Fruit fly (Drosophila melanogaster) whole organism, embryonic: ENCODE measurements around the gene CG18557.

ENCODE experiments used
- Atf6 ChIP-seq: fragments of 200-800 bp; sonication (Bioruptor generic); IDR thresholded peaks from 2 replicates; pipeline ENCODE4 v1.3.6; 2022; ENCODE audit warnings: missing biosample characterization, missing genetic modification characterization
- CG10565 ChIP-seq: fragments of 200-800 bp; sonication (Bioruptor generic); optimal IDR thresholded peaks from 3 replicates; lab custom pipeline; 2016; ENCODE audit warnings: missing biosample characterization, mild to moderate bottlenecking, missing genetic modification characterization
- CG11695 ChIP-seq: fragments of 200-800 bp; sonication (Bioruptor generic); IDR thresholded peaks from 3 replicates; pipeline ENCODE4 v1.3.6; 2022; ENCODE audit warnings: missing biosample characterization, missing genetic modification characterization
- CG14050 ChIP-seq: fragments of 200-800 bp; sonication (Bioruptor generic); IDR thresholded peaks from 3 replicates; pipeline ENCODE4 v1.3.6; 2022; ENCODE audit warnings: missing biosample characterization, missing genetic modification characterization
- CG14965 ChIP-seq: fragments of 200-800 bp; sonication (Bioruptor generic); optimal IDR thresholded peaks from 2 replicates; lab custom pipeline; 2016; ENCODE audit warnings: missing biosample characterization, missing genetic modification characterization, borderline replicate concordance
- CG15011 ChIP-seq: fragments of 200-800 bp; sonication (Bioruptor generic); optimal IDR thresholded peaks from 3 replicates; lab custom pipeline; 2018; ENCODE audit warnings: missing biosample characterization, mild to moderate bottlenecking, missing genetic modification characterization
- CG2678 ChIP-seq: fragments of 200-800 bp; sonication (Bioruptor generic); optimal IDR thresholded peaks from 3 replicates; lab custom pipeline; 2019; ENCODE audit warnings: missing biosample characterization, mild to moderate bottlenecking, missing genetic modification characterization, moderate library complexity
- CG31365 ChIP-seq: fragments of 200-800 bp; sonication (Bioruptor generic); optimal IDR thresholded peaks from 2 replicates; lab custom pipeline; 2018; ENCODE audit warnings: missing biosample characterization, mild to moderate bottlenecking, missing genetic modification characterization
- CG4424 ChIP-seq: fragments of 200-800 bp; sonication (Bioruptor generic); optimal IDR thresholded peaks from 3 replicates; lab custom pipeline; 2016; ENCODE audit warnings: missing biosample characterization, missing genetic modification characterization
- CG4617 ChIP-seq: fragments of 200-800 bp; sonication (Bioruptor generic); optimal IDR thresholded peaks from 3 replicates; lab custom pipeline; 2016; ENCODE audit warnings: missing biosample characterization, missing genetic modification characterization, borderline replicate concordance
- CG6272 ChIP-seq: fragments of 200-800 bp; sonication (Bioruptor generic); IDR thresholded peaks from 2 replicates; pipeline ENCODE4 v1.3.6; 2022; ENCODE audit warnings: missing biosample characterization, missing genetic modification characterization
- CG7357 ChIP-seq: fragments of 200-800 bp; sonication (Bioruptor generic); IDR thresholded peaks from 3 replicates; pipeline ENCODE4 v1.3.6; 2022; ENCODE audit warnings: missing biosample characterization, missing genetic modification characterization
- CG8281 ChIP-seq: fragments of 200-800 bp; sonication (Bioruptor generic); optimal IDR thresholded peaks from 2 replicates; lab custom pipeline; 2018; ENCODE audit warnings: missing biosample characterization, mild to moderate bottlenecking, missing genetic modification characterization, moderate library complexity
- Dfd ChIP-seq, 2 experiments: fragments of >200 bp; optimal IDR thresholded peaks; 2 replicates each; lab custom pipeline; 2017; ENCODE audit warnings: missing biosample characterization in 2 of 2, missing genetic modification characterization in 2 of 2
- Ets97D ChIP-seq: fragments of 200-800 bp; sonication (Bioruptor generic); optimal IDR thresholded peaks from 3 replicates; lab custom pipeline; 2016; ENCODE audit warnings: missing biosample characterization, missing genetic modification characterization
- Fer2 ChIP-seq: fragments of 200-800 bp; sonication (Bioruptor generic); optimal IDR thresholded peaks from 2 replicates; lab custom pipeline; 2018; ENCODE audit warnings: missing biosample characterization, mild to moderate bottlenecking, missing genetic modification characterization, moderate library complexity
- Hsf ChIP-seq: fragments of 200-800 bp; sonication (Bioruptor generic); optimal IDR thresholded peaks from 3 replicates; lab custom pipeline; 2016; ENCODE audit warnings: missing biosample characterization, missing genetic modification characterization
- MESR4 ChIP-seq: fragments of 200-800 bp; sonication (Bioruptor generic); optimal IDR thresholded peaks from 2 replicates; lab custom pipeline; 2018; ENCODE audit warnings: missing biosample characterization, mild to moderate bottlenecking, missing genetic modification characterization, moderate library complexity
- Max ChIP-seq: fragments of 200-800 bp; sonication (Bioruptor generic); optimal IDR thresholded peaks from 2 replicates; lab custom pipeline; 2016; ENCODE audit warnings: missing biosample characterization, mild to moderate bottlenecking, missing genetic modification characterization
- Mes4 ChIP-seq: fragments of 200-800 bp; sonication (Bioruptor generic); optimal IDR thresholded peaks from 2 replicates; lab custom pipeline; 2016; ENCODE audit warnings: missing biosample characterization, missing genetic modification characterization
- Nf-YC ChIP-seq: fragments of 200-800 bp; optimal IDR thresholded peaks from 3 replicates; lab custom pipeline; 2019; ENCODE audit warnings: missing biosample characterization, mild to moderate bottlenecking, missing genetic modification characterization, moderate library complexity
- Sin3A ChIP-seq: fragments of >200 bp; optimal IDR thresholded peaks from 2 replicates; lab custom pipeline; 2018
- Sox102F ChIP-seq: fragments of 200-800 bp; sonication (Bioruptor generic); optimal IDR thresholded peaks from 2 replicates; lab custom pipeline; 2018; ENCODE audit warnings: missing biosample characterization, mild to moderate bottlenecking, missing genetic modification characterization, moderate library complexity
- Sry-β ChIP-seq: fragments of 200-800 bp; sonication (Bioruptor generic); optimal IDR thresholded peaks from 2 replicates; lab custom pipeline; 2018; ENCODE audit warnings: missing biosample characterization, mild to moderate bottlenecking, missing genetic modification characterization, moderate library complexity
- TFAM ChIP-seq: fragments of 200-800 bp; sonication (Bioruptor generic); optimal IDR thresholded peaks from 2 replicates; lab custom pipeline; 2017; ENCODE audit warnings: missing biosample characterization, missing genetic modification characterization, inconsistent platforms
- YL-1 ChIP-seq: fragments of 200-800 bp; sonication (Bioruptor generic); optimal IDR thresholded peaks from 3 replicates; lab custom pipeline; 2017; ENCODE audit warnings: missing biosample characterization, mild to moderate bottlenecking, missing genetic modification characterization
- ap ChIP-seq: fragments of 200-800 bp; sonication (Bioruptor generic); IDR thresholded peaks from 2 replicates; pipeline ENCODE4 v1.3.6; 2022; ENCODE audit warnings: missing biosample characterization, missing genetic modification characterization
- caup ChIP-seq: fragments of 200-800 bp; sonication (Bioruptor generic); optimal IDR thresholded peaks from 3 replicates; lab custom pipeline; 2017; ENCODE audit warnings: missing biosample characterization, mild to moderate bottlenecking, missing genetic modification characterization, moderate library complexity; ENCODE audit not compliant: severe bottlenecking
- cg ChIP-seq: fragments of 200-800 bp; sonication (Bioruptor generic); optimal IDR thresholded peaks from 3 replicates; lab custom pipeline; 2019; ENCODE audit warnings: missing biosample characterization, mild to moderate bottlenecking, missing genetic modification characterization, moderate library complexity
- chinmo ChIP-seq: fragments of 200-800 bp; sonication (Bioruptor generic); IDR thresholded peaks from 4 replicates; pipeline ENCODE4 v1.3.6; 2022; ENCODE audit warnings: missing biosample characterization, missing genetic modification characterization; ENCODE audit not compliant: partially characterized antibody
- da ChIP-seq: fragments of 200-800 bp; sonication (Bioruptor generic); optimal IDR thresholded peaks from 2 replicates; lab custom pipeline; 2016; ENCODE audit warnings: missing biosample characterization, missing genetic modification characterization
- ewg ChIP-seq: fragments of 200-800 bp; sonication (Bioruptor generic); optimal IDR thresholded peaks from 3 replicates; lab custom pipeline; 2017; ENCODE audit warnings: mild to moderate bottlenecking, missing biosample characterization, missing genetic modification reagents, missing genetic modification characterization
- gcm ChIP-seq: fragments of 200-800 bp; sonication (Bioruptor generic); optimal IDR thresholded peaks from 2 replicates; lab custom pipeline; 2019; ENCODE audit warnings: missing biosample characterization, mild to moderate bottlenecking, missing genetic modification characterization, moderate library complexity
- gsb-n ChIP-seq: fragments of 200-800 bp; sonication (Bioruptor generic); optimal IDR thresholded peaks from 3 replicates; lab custom pipeline; 2018; ENCODE audit warnings: missing biosample characterization, mild to moderate bottlenecking, missing genetic modification characterization
- gt ChIP-seq: fragments of 200-800 bp; sonication (Bioruptor generic); IDR thresholded peaks from 2 replicates; pipeline ENCODE4 v1.3.6; 2022; ENCODE audit warnings: missing biosample characterization, missing genetic modification characterization
- hbn ChIP-seq: fragments of 200-800 bp; sonication (Bioruptor generic); IDR thresholded peaks from 2 replicates; pipeline ENCODE4 v1.3.6; 2022; ENCODE audit warnings: missing biosample characterization, missing genetic modification characterization; ENCODE audit not compliant: partially characterized antibody
- hkb ChIP-seq, 2 experiments: fragments of 200-800 bp in 1 of 2; fragments of >200 bp in 1 of 2; sonication (Bioruptor generic) in 1 of 2; IDR thresholded peaks in 1 of 2; optimal IDR thresholded peaks in 1 of 2; 2 replicates each; pipeline versions ENCODE4 v1.3.6 to Lab custom; 2017 to 2022; ENCODE audit warnings: missing biosample characterization in 1 of 2, missing genetic modification characterization in 1 of 2
- luna ChIP-seq: fragments of 200-800 bp; sonication (Bioruptor generic); optimal IDR thresholded peaks from 2 replicates; lab custom pipeline; 2016; ENCODE audit warnings: missing biosample characterization, missing genetic modification characterization
- oc ChIP-seq: fragments of 200-800 bp; sonication (Bioruptor generic); optimal IDR thresholded peaks from 2 replicates; lab custom pipeline; 2018; ENCODE audit warnings: missing biosample characterization, mild to moderate bottlenecking, missing genetic modification characterization, moderate library complexity
- pnt ChIP-seq: fragments of 200-800 bp; sonication (Bioruptor generic); optimal IDR thresholded peaks from 3 replicates; lab custom pipeline; 2016; ENCODE audit warnings: missing biosample characterization, missing genetic modification characterization
- salm ChIP-seq: fragments of 200-800 bp; sonication (Bioruptor generic); optimal IDR thresholded peaks from 2 replicates; lab custom pipeline; 2018; ENCODE audit warnings: missing biosample characterization, mild to moderate bottlenecking, missing genetic modification characterization
- seq ChIP-seq: fragments of 200-800 bp; sonication (Bioruptor generic); IDR thresholded peaks from 2 replicates; pipeline ENCODE4 v1.3.6; 2022; ENCODE audit warnings: missing biosample characterization, missing genetic modification characterization
- sima ChIP-seq: fragments of 200-800 bp; sonication (Bioruptor generic); optimal IDR thresholded peaks from 2 replicates; lab custom pipeline; 2016; ENCODE audit warnings: missing biosample characterization, missing genetic modification characterization
- sisA ChIP-seq: fragments of 200-800 bp; sonication (Bioruptor generic); IDR thresholded peaks from 2 replicates; pipeline ENCODE4 v1.3.6; 2022; ENCODE audit warnings: missing biosample characterization, missing genetic modification characterization
- ssp ChIP-seq: fragments of 200-800 bp; sonication (Bioruptor generic); IDR thresholded peaks from 2 replicates; pipeline ENCODE4 v1.3.6; 2022; ENCODE audit warnings: missing biosample characterization, missing genetic modification characterization
- vnd ChIP-seq: fragments of 200-800 bp; sonication (Bioruptor generic); IDR thresholded peaks from 3 replicates; pipeline ENCODE4 v1.3.6; 2022; ENCODE audit warnings: missing biosample characterization, missing genetic modification characterization; ENCODE audit not compliant: partially characterized antibody
- z ChIP-seq: fragments of 200-800 bp; sonication (Bioruptor generic); IDR thresholded peaks from 3 replicates; pipeline ENCODE4 v1.3.6; 2022; ENCODE audit warnings: missing biosample characterization, missing genetic modification characterization
- zfh2 ChIP-seq: fragments of 200-800 bp; sonication (Bioruptor generic); optimal IDR thresholded peaks from 2 replicates; lab custom pipeline; 2016; ENCODE audit warnings: missing biosample characterization, missing genetic modification characterization

Gene CG18557

dm6 chr2L:2855773-2856615, 10.5 kb upstream of the CG18557 start, which contains the start of the genes CG3104 and RpS21 (continued):
- TF ChIP-seq luna (GFP tag; lab: Kevin White, UChicago) (peak; percentile 50), Hsf (peak; percentile 85), YL-1 (GFP tag; lab: Kevin White, UChicago) (peak; percentile 99), CG14965 (GFP tag; lab: Kevin White, UChicago) (no peak), CG8281 (tag; lab: Kevin White, UChicago) (peak; percentile 57), CG4617 (GFP tag; lab: Kevin White, UChicago) (peak; percentile 92), cg (no peak), Nf-YC (peak; percentile 78), oc (tag; lab: Kevin White, UChicago) (peak; percentile 15), TFAM (GFP tag; lab: Kevin White, UChicago) (peak; percentile 28), Max (peak; percentile 89), gcm (GFP tag; lab: Kevin White, UChicago) (peak; percentile 4), CG4424 (peak; percentile 84), Dfd (GFP tag; optimal IDR thresholded peaks at IDR 0.05; lab: Kevin White, UChicago) (no peak), gt (GFP tag; lab: Robert Waterston, UW) (peak; percentile 77; the same call in 1 of the 2 replicates), z (no peak), CG10565 (GFP tag; lab: Kevin White, UChicago) (peak; percentile 66), Mes4 (GFP tag; lab: Kevin White, UChicago) (peak; percentile 88), Fer2 (tag; lab: Kevin White, UChicago) (peak; percentile 74), salm (tag; lab: Kevin White, UChicago) (no peak), Sox102F (GFP tag; lab: Kevin White, UChicago) (peak; percentile 38), Atf6 (GFP tag; lab: Robert Waterston, UW) (peak; percentile 82), Sry-β (GFP tag; lab: Kevin White, UChicago) (peak; percentile 30), CG2678 (tag; lab: Kevin White, UChicago) (peak; percentile 75), sima (GFP tag; lab: Kevin White, UChicago) (no peak), CG31365 (tag; lab: Kevin White, UChicago) (peak; percentile 65), CG15011 (GFP tag; lab: Kevin White, UChicago) (peak; percentile 86), CG7357 (peak; percentile 70; the same call in 2 of the 3 replicates), MESR4 (GFP tag; lab: Kevin White, UChicago) (peak; percentile 98), Sin3A (lab: Kevin White, UChicago) (peak; percentile 90), pnt (GFP tag; lab: Kevin White, UChicago) (peak; percentile 69), ap (GFP tag; lab: Robert Waterston, UW) (peak; percentile 88), da (peak; percentile 84), CG11695 (GFP tag; lab: Robert Waterston, UW) (no peak), CG14050 (GFP tag; lab: Robert Waterston, UW) (peak; percentile 79), sisA (peak; percentile 90), seq (GFP tag; lab: Robert Waterston, UW) (no peak), ewg (GFP tag; lab: Kevin White, UChicago) (peak; percentile 83), vnd (GFP tag; lab: Robert Waterston, UW) (no peak), caup (GFP tag; lab: Kevin White, UChicago) (peak; percentile 94), chinmo (GFP tag; lab: Robert Waterston, UW) (no peak), hbn (GFP tag; lab: Robert Waterston, UW) (no peak), ssp (peak; percentile 81), zfh2 (GFP tag; lab: Kevin White, UChicago) (peak; percentile 86), Ets97D (GFP tag; lab: Kevin White, UChicago) (peak; percentile 98), gsb-n (tag; lab: Kevin White, UChicago) (peak; percentile 76), CG6272 (GFP tag; lab: Robert Waterston, UW) (peak; percentile 68), hkb (optimal IDR thresholded peaks at IDR 0.05; lab: Kevin White, UChicago) (peak; percentile 87), hkb (GFP tag; IDR thresholded peaks at IDR 0.05; lab: Robert Waterston, UW) (peak; percentile 65; the same call in 1 of the 2 replicates)
